Worm (Caenorhabditis elegans): ENCODE data around the gene K09C8.2.

ce11 chrX:10999176-10999575, 39.9 kb downstream of the K09C8.2 start, which contains the start of gene F59F3.6:
- TF ChIP-seq ceh-9 (tag; optimal IDR thresholded peaks at IDR 0.05) (no peak), unc-62 (GFP tag; optimal IDR thresholded peaks at IDR 0.05) (no peak), ceh-16 (tag; optimal IDR thresholded peaks at IDR 0.05) (no peak), egl-27 (tag; optimal IDR thresholded peaks at IDR 0.05) (no peak), nhr-67 (tag; optimal IDR thresholded peaks at IDR 0.05) (no peak), snpc-4 (tag; optimal IDR thresholded peaks at IDR 0.05) (no peak), fkh-2 (tag; optimal IDR thresholded peaks at IDR 0.05) (no peak)

Measured in whole organism, L3 larva.